Worm (Caenorhabditis elegans) whole organism, young adult: Measurements from ENCODE around the gene C01F1.6.

Experiments used
- B0019.2 ChIP-seq: fragments of 200-800 bp; sonication (Bioruptor generic); conservative IDR thresholded peaks from 2 replicates; pipeline ENCODE4 v1.3.6; 2022; ENCODE audit warnings: missing genetic modification reagents, missing genetic modification characterization, missing compliant biosample characterization
- B0035.1 ChIP-seq: sonication (generic microtip); optimal IDR thresholded peaks from 2 replicates; lab custom pipeline; 2016; ENCODE audit warnings: missing genetic modification characterization, mild to moderate bottlenecking, missing compliant biosample characterization, missing genotype, missing genetic modification reagents
- F10E7.11 ChIP-seq: sonication (generic microtip); optimal IDR thresholded peaks from 2 replicates; lab custom pipeline; 2017; ENCODE audit warnings: mild to moderate bottlenecking, missing genetic modification characterization, moderate library complexity, missing compliant biosample characterization
- F23B12.7 ChIP-seq: sonication (generic microtip); optimal IDR thresholded peaks from 2 replicates; lab custom pipeline; 2017; ENCODE audit warnings: missing genetic modification characterization, mild to moderate bottlenecking, missing compliant biosample characterization, antibody characterized with exemption, moderate library complexity; ENCODE audit not compliant: insufficient read depth
- F33H1.4 ChIP-seq: fragments of 200-800 bp; sonication (Bioruptor generic); IDR thresholded peaks from 2 replicates; pipeline ENCODE4 v1.3.6; 2022; ENCODE audit warnings: missing genetic modification reagents, missing genetic modification characterization, missing compliant biosample characterization
- F39B2.1 ChIP-seq: fragments of 200-800 bp; sonication (Bioruptor generic); IDR thresholded peaks from 2 replicates; pipeline ENCODE4 v1.3.6; 2022; ENCODE audit warnings: missing genetic modification reagents, missing genetic modification characterization, missing compliant biosample characterization
- F52B5.7 ChIP-seq: sonication (generic microtip); optimal IDR thresholded peaks from 2 replicates; lab custom pipeline; 2016; ENCODE audit warnings: mild to moderate bottlenecking, missing genetic modification characterization, missing compliant biosample characterization
- F57C9.4 ChIP-seq: sonication (generic microtip); optimal IDR thresholded peaks from 2 replicates; lab custom pipeline; 2017; ENCODE audit warnings: mild to moderate bottlenecking, missing genetic modification characterization, missing compliant biosample characterization
- K12H6.12 ChIP-seq: fragments of 200-800 bp; sonication (Bioruptor generic); optimal IDR thresholded peaks from 2 replicates; lab custom pipeline; 2018; ENCODE audit warnings: mild to moderate bottlenecking, missing genetic modification characterization, missing compliant biosample characterization
- T07F8.4 ChIP-seq: sonication (generic microtip); optimal IDR thresholded peaks from 2 replicates; lab custom pipeline; 2016; ENCODE audit warnings: mild to moderate bottlenecking, missing genetic modification characterization, moderate library complexity, missing compliant biosample characterization
- Y53F4B.3 ChIP-seq: fragments of 200-800 bp; sonication (Bioruptor generic); IDR thresholded peaks from 2 replicates; pipeline ENCODE4 v1.3.6; 2022; ENCODE audit warnings: missing genetic modification reagents, missing genetic modification characterization, missing compliant biosample characterization
- Y56A3A.18 ChIP-seq: fragments of 200-800 bp; sonication (Bioruptor generic); IDR thresholded peaks from 2 replicates; pipeline ENCODE4 v1.3.6; 2022; ENCODE audit warnings: missing genetic modification reagents, missing genetic modification characterization, missing compliant biosample characterization
- Y95B8A.8 ChIP-seq: fragments of 200-800 bp; sonication (Bioruptor generic); IDR thresholded peaks from 2 replicates; pipeline ENCODE4 v1.3.6; 2022; ENCODE audit warnings: missing genetic modification reagents, missing genetic modification characterization, missing compliant biosample characterization
- ZK185.1 ChIP-seq: sonication (generic microtip); optimal IDR thresholded peaks from 2 replicates; lab custom pipeline; 2016; ENCODE audit warnings: mild to moderate bottlenecking, missing genetic modification characterization, missing compliant biosample characterization; ENCODE audit not compliant: poor library complexity, severe bottlenecking
- akir-1 ChIP-seq: fragments of 200-800 bp; sonication (Bioruptor generic); optimal IDR thresholded peaks from 2 replicates; lab custom pipeline; 2018; ENCODE audit warnings: mild to moderate bottlenecking, missing genetic modification characterization, moderate library complexity, missing compliant biosample characterization
- aptf-2 ChIP-seq: fragments of 200-800 bp; sonication (Bioruptor generic); conservative IDR thresholded peaks from 2 replicates; pipeline ENCODE4 v1.3.6; 2022; ENCODE audit warnings: missing genetic modification reagents, missing genetic modification characterization, missing compliant biosample characterization
- attf-6 ChIP-seq: fragments of 200-800 bp; sonication (Bioruptor generic); IDR thresholded peaks from 2 replicates; pipeline ENCODE4 v1.3.6; 2022; ENCODE audit warnings: missing genetic modification reagents, missing genetic modification characterization, missing compliant biosample characterization
- cebp-2 ChIP-seq: fragments of 200-800 bp; sonication (Bioruptor generic); IDR thresholded peaks from 2 replicates; pipeline ENCODE4 v1.3.6; 2022; ENCODE audit warnings: missing genetic modification characterization, missing compliant biosample characterization
- ceh-27 ChIP-seq: fragments of 200-800 bp; sonication (Bioruptor generic); optimal IDR thresholded peaks from 2 replicates; lab custom pipeline; 2018; ENCODE audit warnings: mild to moderate bottlenecking, missing genetic modification characterization, moderate library complexity, missing compliant biosample characterization
- dpl-1 ChIP-seq: fragments of 150-350 bp; optimal IDR thresholded peaks from 2 replicates; lab custom pipeline; 2014; ENCODE audit warnings: missing biosample characterization, missing genetic modification reagents, missing genetic modification characterization
- egl-18 ChIP-seq: fragments of 200-800 bp; sonication (Bioruptor generic); IDR thresholded peaks from 2 replicates; pipeline ENCODE4 v1.3.6; 2022; ENCODE audit warnings: missing genetic modification reagents, missing genetic modification characterization, missing compliant biosample characterization
- ekl-4 ChIP-seq: fragments of 200-800 bp; sonication (Bioruptor generic); IDR thresholded peaks from 2 replicates; pipeline ENCODE4 v1.3.6; 2022; ENCODE audit warnings: missing genetic modification reagents, missing genetic modification characterization, missing compliant biosample characterization
- ets-4 ChIP-seq: fragments of 200-800 bp; sonication (Bioruptor generic); optimal IDR thresholded peaks from 2 replicates; lab custom pipeline; 2018; ENCODE audit warnings: mild to moderate bottlenecking, missing genetic modification characterization, missing compliant biosample characterization
- gei-17 ChIP-seq: fragments of 200-800 bp; sonication (Bioruptor generic); optimal IDR thresholded peaks from 2 replicates; lab custom pipeline; 2018; ENCODE audit warnings: mild to moderate bottlenecking, missing genetic modification characterization, missing compliant biosample characterization
- hmg-1.2 ChIP-seq: fragments of 200-800 bp; sonication (Bioruptor generic); IDR thresholded peaks from 2 replicates; pipeline ENCODE4 v1.3.6; 2022; ENCODE audit warnings: missing genetic modification reagents, missing genetic modification characterization, missing compliant biosample characterization
- hmg-20 ChIP-seq: fragments of 200-800 bp; sonication (Bioruptor generic); IDR thresholded peaks from 2 replicates; pipeline ENCODE4 v1.3.6; 2022; ENCODE audit warnings: missing genetic modification reagents, missing genetic modification characterization, missing compliant biosample characterization
- let-607 ChIP-seq, 2 experiments: fragments of 200-800 bp in 1 of 2; sonication (Bioruptor generic) in 1 of 2; sonication (generic microtip) in 1 of 2; optimal IDR thresholded peaks; 2 replicates each; lab custom pipeline; 2016 to 2018; ENCODE audit warnings: mild to moderate bottlenecking in 2 of 2, missing compliant biosample characterization in 2 of 2, missing genetic modification characterization in 2 of 2, moderate library complexity in 2 of 2, missing genotype in 1 of 2
- lin-54 ChIP-seq: fragments of 200-800 bp; sonication (Bioruptor generic); optimal IDR thresholded peaks from 2 replicates; lab custom pipeline; 2018; ENCODE audit warnings: mild to moderate bottlenecking, missing genetic modification characterization, missing compliant biosample characterization
- madf-10 ChIP-seq: sonication (generic microtip); optimal IDR thresholded peaks from 2 replicates; lab custom pipeline; 2016; ENCODE audit warnings: mild to moderate bottlenecking, missing genetic modification characterization, missing compliant biosample characterization
- madf-8 ChIP-seq: fragments of 200-800 bp; sonication (Bioruptor generic); conservative IDR thresholded peaks from 2 replicates; pipeline ENCODE4 v1.3.6; 2022; ENCODE audit warnings: missing genetic modification reagents, missing genetic modification characterization, missing compliant biosample characterization
- mcd-1 ChIP-seq: fragments of 200-800 bp; sonication (Bioruptor generic); IDR thresholded peaks from 2 replicates; pipeline ENCODE4 v1.3.6; 2022; ENCODE audit warnings: missing genetic modification reagents, missing genetic modification characterization, missing compliant biosample characterization
- mes-4 ChIP-seq: sonication (generic microtip); optimal IDR thresholded peaks from 2 replicates; lab custom pipeline; 2016; ENCODE audit warnings: missing genotype, missing genetic modification characterization, missing compliant biosample characterization
- nfyb-1 ChIP-seq: fragments of 200-800 bp; sonication (Bioruptor generic); IDR thresholded peaks from 2 replicates; pipeline ENCODE4 v1.3.6; 2022; ENCODE audit warnings: missing genetic modification reagents, missing genetic modification characterization, missing compliant biosample characterization
- nhr-120 ChIP-seq: fragments of 200-800 bp; sonication (Bioruptor generic); IDR thresholded peaks from 2 replicates; pipeline ENCODE4 v1.3.6; 2022; ENCODE audit warnings: missing genetic modification characterization, missing compliant biosample characterization
- nhr-90 ChIP-seq: sonication (generic microtip); optimal IDR thresholded peaks from 2 replicates; lab custom pipeline; 2016; ENCODE audit warnings: missing genotype, mild to moderate bottlenecking, missing genetic modification characterization, missing compliant biosample characterization
- pbrm-1 ChIP-seq: fragments of 200-800 bp; sonication (Bioruptor generic); IDR thresholded peaks from 2 replicates; pipeline ENCODE4 v1.3.6; 2022; ENCODE audit warnings: missing genetic modification reagents, missing genetic modification characterization, missing compliant biosample characterization
- snpc-1.3 ChIP-seq: sonication (generic microtip); optimal IDR thresholded peaks from 2 replicates; lab custom pipeline; 2017; ENCODE audit warnings: missing genetic modification characterization, mild to moderate bottlenecking, missing compliant biosample characterization, antibody characterized with exemption, moderate library complexity, missing genotype, missing genetic modification reagents; ENCODE audit not compliant: insufficient read depth
- snpc-3.4 ChIP-seq: sonication (generic microtip); optimal IDR thresholded peaks from 2 replicates; lab custom pipeline; 2017; ENCODE audit warnings: missing genetic modification characterization, mild to moderate bottlenecking, missing compliant biosample characterization, antibody characterized with exemption, moderate library complexity, missing genotype, missing genetic modification reagents
- snpc-4 ChIP-seq, 5 experiments: fragments of 150-350 bp in 1 of 5; sonication (generic microtip) in 4 of 5; optimal IDR thresholded peaks; 2 replicates each; lab custom pipeline; 2014 to 2018; ENCODE audit warnings: missing genetic modification characterization in 5 of 5, missing biosample characterization in 3 of 5, antibody characterized with exemption in 2 of 5, mild to moderate bottlenecking in 2 of 5, missing compliant biosample characterization in 2 of 5, missing genotype in 2 of 5, moderate library complexity in 2 of 5, missing genetic modification reagents in 1 of 5
- sptf-2 ChIP-seq: fragments of 200-800 bp; sonication (Bioruptor generic); optimal IDR thresholded peaks from 2 replicates; lab custom pipeline; 2018; ENCODE audit warnings: mild to moderate bottlenecking, missing genetic modification characterization, missing compliant biosample characterization
- tbx-9 ChIP-seq: sonication (generic microtip); optimal IDR thresholded peaks from 2 replicates; lab custom pipeline; 2016; ENCODE audit warnings: borderline replicate concordance, missing genetic modification characterization, inconsistent platforms, missing compliant biosample characterization
- xnd-1 ChIP-seq: sonication (generic microtip); optimal IDR thresholded peaks from 2 replicates; lab custom pipeline; 2016; ENCODE audit warnings: missing genotype, missing genetic modification reagents, missing genetic modification characterization, missing compliant biosample characterization
- zfh-2 ChIP-seq: fragments of 200-800 bp; sonication (Bioruptor generic); conservative IDR thresholded peaks from 2 replicates; pipeline ENCODE4 v1.3.6; 2022; ENCODE audit warnings: missing genetic modification reagents, missing genetic modification characterization, missing compliant biosample characterization
- zim-3 ChIP-seq: sonication (generic microtip); optimal IDR thresholded peaks from 2 replicates; lab custom pipeline; 2017; ENCODE audit warnings: mild to moderate bottlenecking, missing genetic modification characterization, moderate library complexity, missing compliant biosample characterization
- ztf-25 ChIP-seq: fragments of 200-800 bp; sonication (Bioruptor generic); IDR thresholded peaks from 2 replicates; pipeline ENCODE4 v1.3.6; 2022; ENCODE audit warnings: missing genetic modification reagents, missing genetic modification characterization, missing compliant biosample characterization
- ztf-3 ChIP-seq: fragments of 200-800 bp; sonication (Bioruptor generic); optimal IDR thresholded peaks from 2 replicates; lab custom pipeline; 2018; ENCODE audit warnings: mild to moderate bottlenecking, missing genetic modification characterization, missing compliant biosample characterization
- ztf-6 ChIP-seq: fragments of 200-800 bp; sonication (Bioruptor generic); IDR thresholded peaks from 2 replicates; pipeline ENCODE4 v1.3.6; 2022; ENCODE audit warnings: missing genetic modification reagents, missing genetic modification characterization, missing compliant biosample characterization

The C01F1.6 gene

DNA sequence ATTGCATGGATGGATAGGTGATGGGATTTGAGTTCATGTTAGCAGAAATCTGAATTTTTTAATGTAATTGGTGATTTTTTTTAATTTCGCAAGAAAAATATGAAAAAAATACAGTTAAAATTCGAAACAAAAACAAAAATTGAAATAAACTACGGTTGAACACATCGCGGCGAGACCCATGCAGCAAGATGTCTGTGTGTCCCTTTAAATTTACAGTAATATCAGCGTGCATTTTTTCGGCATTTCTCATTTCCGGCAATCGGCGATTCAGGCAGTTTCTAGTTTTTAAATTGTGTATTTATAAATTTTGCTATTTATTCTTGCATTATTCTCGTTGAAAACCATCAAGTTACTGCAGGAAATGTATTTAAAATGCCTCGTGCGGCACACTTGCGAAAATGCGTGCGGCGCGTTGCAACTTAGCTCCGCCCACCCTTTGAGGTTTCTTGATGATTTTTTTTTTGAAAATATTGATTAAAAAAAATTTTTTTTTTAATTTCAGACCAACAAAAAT lies 50.3 kb downstream of the C01F1.6 start, which contains the start of the genes fbxc-44 and C16A11.2 (continued):
- TF ChIP-seq F23B12.7 (tag; lab: Kevin White, UChicago) (peak; percentile 24), ztf-3 (GFP tag; lab: Kevin White, UChicago) (no peak), pbrm-1 (GFP tag; lab: Robert Waterston, UW) (0 out of 2 replicates have a peak, but pooled peaks have one; percentile 40), B0019.2 (no peak), akir-1 (no peak), zfh-2 (GFP tag; lab: Robert Waterston, UW) (no peak), mcd-1 (peak; percentile 52; the same call in 1 of the 2 replicates), gei-17 (GFP tag; lab: Kevin White, UChicago) (no peak), tbx-9 (no peak), dpl-1 (GFP tag; lab: Kevin White, UChicago) (no peak), zim-3 (tag; lab: Kevin White, UChicago) (no peak), sptf-2 (GFP tag; lab: Kevin White, UChicago) (no peak), let-607 (tag; optimal IDR thresholded peaks at IDR 0.05; lab: Kevin White, UChicago) (peak in 1 of 2 experiments; percentile 9), snpc-4 (GFP tag; optimal IDR thresholded peaks at IDR 0.05; lab: Kevin White, UChicago) (no peak), snpc-4 (tag; optimal IDR thresholded peaks at IDR 0.05; lab: Kevin White, UChicago) (peak in 2 of 4 experiments; percentile 4 to 57), F10E7.11 (no peak), mes-4 (no peak), hmg-20 (GFP tag; lab: Robert Waterston, UW) (no peak), aptf-2 (GFP tag; lab: Robert Waterston, UW) (no peak), nhr-120 (no peak), nfyb-1 (GFP tag; lab: Robert Waterston, UW) (no peak; the same call in 1 of the 2 replicates), T07F8.4 (tag; lab: Kevin White, UChicago) (no peak), ZK185.1 (no peak), attf-6 (GFP tag; lab: Robert Waterston, UW) (no peak), madf-10 (tag; lab: Kevin White, UChicago) (no peak), ztf-25 (no peak), F52B5.7 (tag; lab: Kevin White, UChicago) (no peak), madf-8 (GFP tag; lab: Robert Waterston, UW) (peak; percentile 83), ekl-4 (GFP tag; lab: Robert Waterston, UW) (no peak; the same call in 1 of the 2 replicates), lin-54 (GFP tag; lab: Kevin White, UChicago) (peak; percentile 46), ztf-6 (GFP tag; lab: Robert Waterston, UW) (no peak), cebp-2 (GFP tag; lab: Robert Waterston, UW) (no peak), Y53F4B.3 (GFP tag; lab: Robert Waterston, UW) (no peak), egl-18 (GFP tag; lab: Robert Waterston, UW) (no peak), hmg-1.2 (no peak; the same call in 1 of the 2 replicates), Y95B8A.8 (GFP tag; lab: Robert Waterston, UW) (no peak), F39B2.1 (GFP tag; lab: Robert Waterston, UW) (no peak), F57C9.4 (no peak), ceh-27 (GFP tag; lab: Kevin White, UChicago) (no peak), nhr-90 (tag; lab: Kevin White, UChicago) (no peak), snpc-1.3 (tag; lab: Kevin White, UChicago) (peak; percentile 17), K12H6.12 (tag; lab: Kevin White, UChicago) (no peak), F33H1.4 (GFP tag; lab: Robert Waterston, UW) (peak; percentile 94), ets-4 (GFP tag; lab: Kevin White, UChicago) (no peak), Y56A3A.18 (GFP tag; lab: Robert Waterston, UW) (no peak), xnd-1 (tag; lab: Kevin White, UChicago) (peak; percentile 96), snpc-3.4 (tag; lab: Kevin White, UChicago) (no peak), B0035.1 (tag; lab: Kevin White, UChicago) (no peak)
